Fruit fly (Drosophila melanogaster): Measurements from ENCODE around the gene ACXD.

Gene ACXD

dm6 chr3L:2237543-2238233, at the start of gene ACXD:
Gene ACXD, plus strand, starts transcription at chr3L:2237608.
- no peak for TF ChIP-seq CG8301 (tag; optimal IDR thresholded peaks at IDR 0.05)
- no peak for TF ChIP-seq EcR (GFP tag; optimal IDR thresholded peaks at IDR 0.05)
- TF ChIP-seq CG15710 (tag; optimal IDR thresholded peaks at IDR 0.05), result no peak
- TF ChIP-seq CG12605 (GFP tag; IDR thresholded peaks at IDR 0.05), result no peak
- TF ChIP-seq Pif1A (GFP tag; optimal IDR thresholded peaks at IDR 0.05), result no peak
- no peak for TF ChIP-seq fd96Ca (GFP tag; IDR thresholded peaks at IDR 0.05)
- TF ChIP-seq CG14655 (GFP tag; optimal IDR thresholded peaks at IDR 0.05), result no peak
- no peak for TF ChIP-seq Snoo (tag; optimal IDR thresholded peaks at IDR 0.05)
- TF ChIP-seq CG34367 (tag; optimal IDR thresholded peaks at IDR 0.05), result no peak
- TF ChIP-seq D1 (tag; optimal IDR thresholded peaks at IDR 0.05), result no peak
- no peak for TF ChIP-seq Ets98B (GFP tag; IDR thresholded peaks at IDR 0.05)
- TF ChIP-seq CG10348 (GFP tag; IDR thresholded peaks at IDR 0.05), result no peak
- no peak for TF ChIP-seq CG13204 (GFP tag; optimal IDR thresholded peaks at IDR 0.05)
- TF ChIP-seq CG9948 (tag; optimal IDR thresholded peaks at IDR 0.05), result no peak
- TF ChIP-seq gl (tag; optimal IDR thresholded peaks at IDR 0.05), result no peak
- no peak for TF ChIP-seq rn (GFP tag; IDR thresholded peaks at IDR 0.05)
- no peak for TF ChIP-seq CG8159 (tag; optimal IDR thresholded peaks at IDR 0.05)
- TF ChIP-seq CG32121 (GFP tag; IDR thresholded peaks at IDR 0.05), result no peak
- no peak for TF ChIP-seq Pif1B (GFP tag; optimal IDR thresholded peaks at IDR 0.05)
- TF ChIP-seq CG4496 (GFP tag; IDR thresholded peaks at IDR 0.05), result no peak

dm6 chr3L:2191512-2191911, 45.9 kb upstream of the ACXD start:
- no peak for TF ChIP-seq Ets98B (GFP tag; IDR thresholded peaks at IDR 0.05)
- TF ChIP-seq CG4496 (GFP tag; IDR thresholded peaks at IDR 0.05), result no peak
- TF ChIP-seq fd96Ca (GFP tag; IDR thresholded peaks at IDR 0.05), result no peak
- no peak for TF ChIP-seq CG32121 (GFP tag; IDR thresholded peaks at IDR 0.05)
- TF ChIP-seq CG10348 (GFP tag; IDR thresholded peaks at IDR 0.05), result no peak
- no peak for TF ChIP-seq Snoo (tag; optimal IDR thresholded peaks at IDR 0.05)
- no peak for TF ChIP-seq CG8159 (tag; optimal IDR thresholded peaks at IDR 0.05)
- TF ChIP-seq CG34367 (tag; optimal IDR thresholded peaks at IDR 0.05), result no peak
- TF ChIP-seq CG12605 (GFP tag; IDR thresholded peaks at IDR 0.05), result no peak
- no peak for TF ChIP-seq CG15710 (tag; optimal IDR thresholded peaks at IDR 0.05)
- no peak for TF ChIP-seq CG13204 (GFP tag; optimal IDR thresholded peaks at IDR 0.05)
- no peak for TF ChIP-seq Pif1B (GFP tag; optimal IDR thresholded peaks at IDR 0.05)
- no peak for TF ChIP-seq EcR (GFP tag; optimal IDR thresholded peaks at IDR 0.05)
- no peak for TF ChIP-seq gl (tag; optimal IDR thresholded peaks at IDR 0.05)
- no peak for TF ChIP-seq D1 (tag; optimal IDR thresholded peaks at IDR 0.05)
- TF ChIP-seq CG9948 (tag; optimal IDR thresholded peaks at IDR 0.05), result no peak
- no peak for TF ChIP-seq CG17806 (tag; optimal IDR thresholded peaks at IDR 0.05)

dm6 chr3L:2191994-2192450, 45.4 kb upstream of the ACXD start, which contains the start of gene CG5707:
Gene CG5707, minus strand, starts transcription at chr3L:2192221.
- no peak for TF ChIP-seq CG34367 (tag; optimal IDR thresholded peaks at IDR 0.05)
- no peak for TF ChIP-seq CG12605 (GFP tag; IDR thresholded peaks at IDR 0.05)
- no peak for TF ChIP-seq CG32121 (GFP tag; IDR thresholded peaks at IDR 0.05)
- TF ChIP-seq EcR (GFP tag; optimal IDR thresholded peaks at IDR 0.05), result no peak
- no peak for TF ChIP-seq Pif1B (GFP tag; optimal IDR thresholded peaks at IDR 0.05)
- no peak for TF ChIP-seq CG4496 (GFP tag; IDR thresholded peaks at IDR 0.05)
- no peak for TF ChIP-seq CG8159 (tag; optimal IDR thresholded peaks at IDR 0.05)
- TF ChIP-seq CG13204 (GFP tag; optimal IDR thresholded peaks at IDR 0.05), result no peak
- no peak for TF ChIP-seq CG10348 (GFP tag; IDR thresholded peaks at IDR 0.05)
- TF ChIP-seq CG14655 (GFP tag; optimal IDR thresholded peaks at IDR 0.05), result no peak
- TF ChIP-seq D1 (tag; optimal IDR thresholded peaks at IDR 0.05), result no peak

dm6 chr3L:2196713-2197112, 40.7 kb upstream of the ACXD start, which contains the start of gene CG8960:
Gene CG8960, plus strand, starts transcription at chr3L:2197013.
- no peak for TF ChIP-seq Pif1B (GFP tag; optimal IDR thresholded peaks at IDR 0.05)
- no peak for TF ChIP-seq EcR (GFP tag; optimal IDR thresholded peaks at IDR 0.05)
- no peak for TF ChIP-seq CG12605 (GFP tag; IDR thresholded peaks at IDR 0.05)
- TF ChIP-seq Pif1A (GFP tag; optimal IDR thresholded peaks at IDR 0.05), result no peak
- TF ChIP-seq CG34367 (tag; optimal IDR thresholded peaks at IDR 0.05), result no peak
- TF ChIP-seq CG4496 (GFP tag; IDR thresholded peaks at IDR 0.05), result no peak
- no peak for TF ChIP-seq CG8301 (tag; optimal IDR thresholded peaks at IDR 0.05)
- no peak for TF ChIP-seq CG17806 (tag; optimal IDR thresholded peaks at IDR 0.05)
- TF ChIP-seq Ets98B (GFP tag; IDR thresholded peaks at IDR 0.05), result no peak
- TF ChIP-seq CG9948 (tag; optimal IDR thresholded peaks at IDR 0.05), result no peak
- TF ChIP-seq D1 (tag; optimal IDR thresholded peaks at IDR 0.05), result no peak
- TF ChIP-seq CG32121 (GFP tag; IDR thresholded peaks at IDR 0.05), result no peak
- no peak for TF ChIP-seq Snoo (tag; optimal IDR thresholded peaks at IDR 0.05)

dm6 chr3L:2212403-2212802, 25.0 kb upstream of the ACXD start, which contains the start of gene CG15878:
Gene CG15878, minus strand, starts transcription at chr3L:2212503.
- TF ChIP-seq EcR (GFP tag; optimal IDR thresholded peaks at IDR 0.05), result no peak

- TF ChIP-seq CG9948 (tag; optimal IDR thresholded peaks at IDR 0.05) (no peak), fd96Ca (GFP tag; IDR thresholded peaks at IDR 0.05) (no peak), CG34367 (tag; optimal IDR thresholded peaks at IDR 0.05) (no peak), CG32121 (GFP tag; IDR thresholded peaks at IDR 0.05) (no peak), CG12605 (GFP tag; IDR thresholded peaks at IDR 0.05) (no peak), rn (GFP tag; IDR thresholded peaks at IDR 0.05) (no peak), Pif1A (GFP tag; optimal IDR thresholded peaks at IDR 0.05) (no peak), Ets98B (GFP tag; IDR thresholded peaks at IDR 0.05) (no peak)
These were observed 8.8 kb upstream of the ACXD start for dm6 chr3L:2228367-2229171.
